Worm (Caenorhabditis elegans) whole organism, L2 larva: ENCODE results near the gene cul-5.

Experiments used
- C34F6.9 ChIP-seq: fragments of 150-350 bp; optimal IDR thresholded peaks from 2 replicates; lab custom pipeline; 2014; ENCODE audit warnings: missing biosample characterization, missing genetic modification characterization
- Y55F3AM.14 ChIP-seq: fragments of 200-800 bp; sonication (Bioruptor generic); optimal IDR thresholded peaks from 2 replicates; lab custom pipeline; 2018; ENCODE audit warnings: mild to moderate bottlenecking, missing genetic modification characterization, missing compliant biosample characterization
- alr-1 ChIP-seq: fragments of 150-350 bp; optimal IDR thresholded peaks from 2 replicates; lab custom pipeline; 2014; ENCODE audit warnings: missing biosample characterization, missing genetic modification characterization
- aly-2 ChIP-seq: fragments of 150-350 bp; optimal IDR thresholded peaks from 2 replicates; lab custom pipeline; 2014; ENCODE audit warnings: missing biosample characterization, missing genetic modification characterization
- ama-1 ChIP-seq: fragments of 150-350 bp; optimal IDR thresholded peaks from 2 replicates; lab custom pipeline; 2018; ENCODE audit warnings: inconsistent platforms
- blmp-1 ChIP-seq: sonication (generic microtip); optimal IDR thresholded peaks from 2 replicates; lab custom pipeline; 2017; ENCODE audit warnings: missing genetic modification characterization, mild to moderate bottlenecking, missing compliant biosample characterization, antibody characterized with exemption, moderate library complexity; ENCODE audit not compliant: insufficient read depth
- ceh-16 ChIP-seq: fragments of 150-350 bp; optimal IDR thresholded peaks from 2 replicates; lab custom pipeline; 2014; ENCODE audit warnings: missing biosample characterization, missing genetic modification characterization
- crh-2 ChIP-seq: sonication (generic microtip); optimal IDR thresholded peaks from 2 replicates; lab custom pipeline; 2017; ENCODE audit warnings: missing biosample characterization, missing genetic modification characterization
- dmd-4 ChIP-seq: sonication (generic microtip); optimal IDR thresholded peaks from 2 replicates; lab custom pipeline; 2017; ENCODE audit warnings: missing biosample characterization, missing genetic modification characterization
- egl-27 ChIP-seq: sonication (generic microtip); optimal IDR thresholded peaks from 3 replicates; lab custom pipeline; 2017; ENCODE audit warnings: missing biosample characterization, missing genetic modification reagents, missing genetic modification characterization
- elt-1 ChIP-seq: fragments of 150-350 bp; optimal IDR thresholded peaks from 2 replicates; lab custom pipeline; 2014; ENCODE audit warnings: missing biosample characterization, missing genetic modification characterization
- fos-1 ChIP-seq: fragments of 150-350 bp; optimal IDR thresholded peaks from 2 replicates; lab custom pipeline; 2014; ENCODE audit warnings: missing biosample characterization, missing genetic modification characterization
- gmeb-1 ChIP-seq: fragments of 150-350 bp; optimal IDR thresholded peaks from 2 replicates; lab custom pipeline; 2014; ENCODE audit warnings: missing biosample characterization, missing genetic modification characterization
- lin-11 ChIP-seq: fragments of 150-350 bp; sonication (generic microtip); optimal IDR thresholded peaks from 2 replicates; lab custom pipeline; 2014; ENCODE audit warnings: missing biosample characterization, missing genetic modification characterization, inconsistent platforms, mixed read lengths
- lin-39 ChIP-seq: fragments of 150-350 bp; optimal IDR thresholded peaks from 2 replicates; lab custom pipeline; 2014; ENCODE audit warnings: missing biosample characterization, missing genetic modification reagents, missing genetic modification characterization
- lsy-2 ChIP-seq, 2 experiments: fragments of 150-350 bp in 1 of 2; sonication (generic microtip) in 1 of 2; optimal IDR thresholded peaks; 2 replicates each; lab custom pipeline; 2014 to 2017; ENCODE audit warnings: missing biosample characterization in 2 of 2, missing genetic modification characterization in 2 of 2
- mbf-1 ChIP-seq: sonication (generic microtip); optimal IDR thresholded peaks from 2 replicates; lab custom pipeline; 2017; ENCODE audit warnings: missing biosample characterization, missing genetic modification characterization
- nhr-11 ChIP-seq: fragments of 150-350 bp; optimal IDR thresholded peaks from 2 replicates; lab custom pipeline; 2014; ENCODE audit warnings: missing biosample characterization, missing genetic modification characterization
- nhr-12 ChIP-seq: fragments of 150-350 bp; optimal IDR thresholded peaks from 2 replicates; lab custom pipeline; 2014; ENCODE audit warnings: missing biosample characterization, missing genetic modification characterization
- nhr-129 ChIP-seq: fragments of 150-350 bp; optimal IDR thresholded peaks from 2 replicates; lab custom pipeline; 2014; ENCODE audit warnings: missing biosample characterization, missing genetic modification characterization
- nhr-21 ChIP-seq: fragments of 150-350 bp; optimal IDR thresholded peaks from 2 replicates; lab custom pipeline; 2014; ENCODE audit warnings: missing biosample characterization, missing genetic modification characterization
- nhr-237 ChIP-seq: fragments of 150-350 bp; optimal IDR thresholded peaks from 2 replicates; lab custom pipeline; 2014; ENCODE audit warnings: missing biosample characterization, missing genetic modification characterization
- nhr-25 ChIP-seq: fragments of 150-350 bp; sonication (generic microtip); optimal IDR thresholded peaks from 3 replicates; lab custom pipeline; 2014; ENCODE audit warnings: missing biosample characterization, missing genetic modification characterization
- nhr-6 ChIP-seq: fragments of 150-350 bp; optimal IDR thresholded peaks from 2 replicates; lab custom pipeline; 2014; ENCODE audit warnings: missing biosample characterization, missing genetic modification characterization
- nhr-77 ChIP-seq: fragments of 150-350 bp; optimal IDR thresholded peaks from 2 replicates; lab custom pipeline; 2014; ENCODE audit warnings: missing biosample characterization, missing genetic modification characterization
- peb-1 ChIP-seq: fragments of 150-350 bp; optimal IDR thresholded peaks from 2 replicates; lab custom pipeline; 2014; ENCODE audit warnings: missing biosample characterization, missing genetic modification characterization
- skn-1 ChIP-seq: sonication (generic microtip); optimal IDR thresholded peaks from 2 replicates; lab custom pipeline; 2017; ENCODE audit warnings: missing biosample characterization, missing genetic modification characterization
- sma-9 ChIP-seq, 2 experiments: fragments of 150-350 bp in 1 of 2; sonication (generic microtip) in 1 of 2; optimal IDR thresholded peaks; 2 replicates each; lab custom pipeline; 2014 to 2016; ENCODE audit warnings: missing genetic modification characterization in 2 of 2, mild to moderate bottlenecking in 1 of 2, missing biosample characterization in 1 of 2, missing compliant biosample characterization in 1 of 2, missing genetic modification reagents in 1 of 2, moderate library complexity in 1 of 2
- snpc-4 ChIP-seq: fragments of 150-350 bp; optimal IDR thresholded peaks from 2 replicates; lab custom pipeline; 2014; ENCODE audit warnings: missing biosample characterization, missing genetic modification characterization
- unc-39 ChIP-seq: fragments of 150-350 bp; optimal IDR thresholded peaks from 2 replicates; lab custom pipeline; 2014; ENCODE audit warnings: missing biosample characterization, missing genetic modification characterization
- unc-55 ChIP-seq: fragments of 150-350 bp; sonication (generic microtip); optimal IDR thresholded peaks from 3 replicates; lab custom pipeline; 2014; ENCODE audit warnings: missing biosample characterization, missing genetic modification reagents, missing genetic modification characterization
- unc-62 ChIP-seq: fragments of 150-350 bp; optimal IDR thresholded peaks from 2 replicates; lab custom pipeline; 2014; ENCODE audit warnings: missing biosample characterization, missing genetic modification reagents, missing genetic modification characterization
- ztf-1 ChIP-seq: fragments of 200-800 bp; sonication (Bioruptor generic); conservative IDR thresholded peaks from 2 replicates; pipeline ENCODE4 v1.3.6; 2022; ENCODE audit warnings: missing genetic modification characterization, missing compliant biosample characterization
- ztf-11 ChIP-seq: sonication (generic microtip); optimal IDR thresholded peaks from 2 replicates; lab custom pipeline; 2017; ENCODE audit warnings: missing biosample characterization, missing genetic modification characterization
- ztf-4 ChIP-seq: fragments of 150-350 bp; optimal IDR thresholded peaks from 2 replicates; lab custom pipeline; 2014; ENCODE audit warnings: missing biosample characterization, missing genetic modification characterization

The cul-5 gene

ce11 chrV:10191242-10191641 lies 11.9 kb downstream of the cul-5 start:
- TF ChIP-seq lin-11 (tag; lab: Kevin White, UChicago) (no peak), ztf-4 (tag; lab: Kevin White, UChicago) (no peak), fos-1 (tag; lab: Kevin White, UChicago) (peak; percentile 35), ceh-16 (no peak)

ce11 chrV:10198386-10198785 lies 19.1 kb downstream of the cul-5 start, which contains the start of gene ZK856.6:
Gene ZK856.6 (plus strand): TSS chrV:10198686.
- TF ChIP-seq C34F6.9 (no peak), egl-27 (tag; lab: Kevin White, UChicago) (no peak), nhr-25 (tag; lab: Kevin White, UChicago) (no peak), unc-62 (GFP tag; lab: Kevin White, UChicago) (no peak), lin-39 (tag; lab: Kevin White, UChicago) (no peak), nhr-129 (no peak), nhr-6 (tag; lab: Kevin White, UChicago) (no peak), aly-2 (tag; lab: Kevin White, UChicago) (no peak), alr-1 (no peak), lsy-2 (tag; optimal IDR thresholded peaks at IDR 0.05; lab: Kevin White, UChicago) (no peak), Y55F3AM.14 (no peak), nhr-11 (tag; lab: Kevin White, UChicago) (no peak), snpc-4 (tag; lab: Kevin White, UChicago) (no peak), nhr-21 (no peak), unc-39 (tag; lab: Kevin White, UChicago) (no peak), crh-2 (tag; lab: Kevin White, UChicago) (no peak), skn-1 (tag; lab: Kevin White, UChicago) (no peak), dmd-4 (tag; lab: Kevin White, UChicago) (no peak), elt-1 (tag; lab: Kevin White, UChicago) (no peak)

- peak; percentile 25 for TF ChIP-seq nhr-25 (tag; lab: Kevin White, UChicago)
- peak in 1 of 2 experiments; percentile 11 for TF ChIP-seq lsy-2 (tag; optimal IDR thresholded peaks at IDR 0.05; lab: Kevin White, UChicago)
- TF ChIP-seq crh-2 (tag; lab: Kevin White, UChicago), result peak; percentile 37
- no peak for TF ChIP-seq nhr-12 (tag; lab: Kevin White, UChicago)
- TF ChIP-seq C34F6.9, result no peak
- TF ChIP-seq lin-39 (tag; lab: Kevin White, UChicago), result no peak
- TF ChIP-seq mbf-1, result no peak
Observed at ce11 chrV:10201913-10202312, 22.6 kb downstream of the cul-5 start, which contains the start of gene ZK856.7. Gene ZK856.7 (plus strand): TSS chrV:10202098.

- no peak for TF ChIP-seq gmeb-1
- TF ChIP-seq nhr-237, result no peak
- TF ChIP-seq crh-2 (tag; lab: Kevin White, UChicago), result no peak
- no peak for TF ChIP-seq lin-39 (tag; lab: Kevin White, UChicago)
- no peak for TF ChIP-seq sma-9 (GFP tag; optimal IDR thresholded peaks at IDR 0.05; lab: Kevin White, UChicago)
- no peak for TF ChIP-seq sma-9 (tag; optimal IDR thresholded peaks at IDR 0.05; lab: Kevin White, UChicago)
- no peak for TF ChIP-seq dmd-4 (tag; lab: Kevin White, UChicago)
Observed at ce11 chrV:10202340-10202739, 23.0 kb downstream of the cul-5 start.

DNA sequence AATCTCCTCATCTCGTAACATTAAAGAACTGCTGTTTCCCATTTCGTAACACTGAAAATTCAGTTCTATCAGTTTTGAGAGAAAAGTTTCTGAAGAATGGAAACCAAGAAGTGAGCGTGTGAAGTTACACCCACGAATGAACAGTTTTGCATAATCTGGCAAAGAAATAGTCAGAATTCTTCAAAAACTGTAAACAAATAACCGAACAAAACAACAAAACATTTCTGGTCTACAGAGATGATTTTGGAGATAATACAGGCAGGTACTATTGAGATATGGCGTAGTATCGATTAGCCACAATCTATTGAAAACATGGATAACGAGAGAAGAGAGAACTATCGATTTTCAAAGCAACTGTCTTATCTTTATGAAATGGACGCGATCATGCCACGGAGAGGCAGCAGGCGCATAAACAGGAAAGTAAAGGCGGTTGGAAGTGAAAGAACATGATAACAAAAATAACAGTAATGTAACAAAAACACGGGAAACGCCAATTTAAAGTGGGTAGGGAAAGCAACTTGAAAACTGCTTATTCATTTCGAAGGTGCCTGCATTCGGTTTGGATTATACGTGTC lies 24.2 kb downstream of the cul-5 start, which contains the start of gene chpf-1:
chpf-1 (minus strand) TSS at position 51 of the 575 bp plus-strand sequence.
- TF ChIP-seq unc-55 (GFP tag; lab: Kevin White, UChicago) (no peak), sma-9 (GFP tag; optimal IDR thresholded peaks at IDR 0.05; lab: Kevin White, UChicago) (peak; percentile 2), sma-9 (tag; optimal IDR thresholded peaks at IDR 0.05; lab: Kevin White, UChicago) (no peak), C34F6.9 (no peak), lsy-2 (tag; optimal IDR thresholded peaks at IDR 0.05; lab: Kevin White, UChicago) (peak in 1 of 2 experiments; percentile 0), ztf-11 (tag; lab: Kevin White, UChicago) (no peak), fos-1 (tag; lab: Kevin White, UChicago) (peak; percentile 70), ama-1 (lab: Kevin White, UChicago) (peak; percentile 17), nhr-11 (tag; lab: Kevin White, UChicago) (no peak), peb-1 (no peak), dmd-4 (tag; lab: Kevin White, UChicago) (no peak), gmeb-1 (no peak), nhr-129 (peak; percentile 14), ztf-4 (tag; lab: Kevin White, UChicago) (no peak), crh-2 (tag; lab: Kevin White, UChicago) (peak; percentile 76), lin-11 (tag; lab: Kevin White, UChicago) (no peak), alr-1 (no peak), nhr-77 (tag; lab: Kevin White, UChicago) (no peak), ztf-1 (no peak), blmp-1 (tag; lab: Kevin White, UChicago) (peak; percentile 59), ceh-16 (no peak)
- TF ChIP-seq, all 48 proteins: peak for 7
